Fruit fly (Drosophila melanogaster) ovary, adult (tissue): Measurements from ENCODE around the gene CG42233.

Experiments used
- CG17801 ChIP-seq: fragments of 200-800 bp; optimal IDR thresholded peaks from 2 replicates; lab custom pipeline; 2019; ENCODE audit warnings: missing biosample characterization, mild to moderate bottlenecking, missing genetic modification characterization, moderate library complexity; ENCODE audit not compliant: partially characterized antibody

The CG42233 gene

DNA sequence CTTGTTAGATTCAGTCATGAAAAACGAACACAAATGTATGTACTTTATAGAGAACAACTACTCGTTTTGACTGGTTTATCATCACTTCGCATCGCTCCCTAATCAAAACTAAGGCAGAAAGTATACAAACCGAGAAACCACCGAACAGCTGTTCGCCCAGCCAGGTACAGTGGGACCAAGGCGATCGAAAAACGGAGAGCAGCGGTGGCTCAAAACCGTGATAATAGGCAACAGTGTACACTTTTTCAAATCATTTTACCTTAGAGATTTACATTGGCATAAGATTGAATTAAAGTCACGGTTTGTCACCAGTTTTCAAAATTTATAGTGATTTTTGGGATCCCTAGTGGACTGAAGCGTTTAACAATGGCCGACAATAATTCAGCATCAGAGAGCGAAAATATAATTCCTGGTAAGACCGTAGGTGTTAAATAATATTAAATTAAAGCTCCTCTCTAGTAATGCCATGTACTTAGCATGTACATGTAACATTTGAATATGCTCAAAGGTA lies at the start of gene CG42233, which contains the start of gene CG1971:
Gene CG42233 (minus strand): TSS at position 51 of the 511 bp plus-strand sequence.
Gene CG1971 (plus strand): TSS at position 241 of the 511 bp plus-strand sequence.
- peak; percentile 19 for TF ChIP-seq CG17801 (GFP tag; lab: Kevin White, UChicago)

DNA sequence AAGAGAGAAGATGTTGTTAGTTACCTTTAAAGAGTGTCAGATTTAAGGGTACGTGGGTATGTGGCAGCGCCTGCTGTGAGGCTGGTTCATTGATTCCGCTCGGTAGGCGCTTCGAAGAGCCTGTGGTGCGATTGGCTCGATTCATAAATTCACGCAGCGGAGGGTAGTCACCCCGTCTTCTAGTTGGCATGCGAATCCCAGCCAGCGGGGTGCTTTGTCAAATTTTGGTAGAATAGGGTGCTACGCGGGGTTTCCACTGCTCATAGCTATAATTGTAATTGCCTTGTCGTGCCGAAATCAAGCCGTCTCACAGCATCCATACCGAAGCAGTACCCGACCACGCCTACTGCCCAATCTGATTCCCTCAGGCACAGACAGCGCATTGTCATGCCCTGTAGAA lies 47.1 kb upstream of the CG42233 start:
- no peak for TF ChIP-seq CG17801 (GFP tag; lab: Kevin White, UChicago)

DNA sequence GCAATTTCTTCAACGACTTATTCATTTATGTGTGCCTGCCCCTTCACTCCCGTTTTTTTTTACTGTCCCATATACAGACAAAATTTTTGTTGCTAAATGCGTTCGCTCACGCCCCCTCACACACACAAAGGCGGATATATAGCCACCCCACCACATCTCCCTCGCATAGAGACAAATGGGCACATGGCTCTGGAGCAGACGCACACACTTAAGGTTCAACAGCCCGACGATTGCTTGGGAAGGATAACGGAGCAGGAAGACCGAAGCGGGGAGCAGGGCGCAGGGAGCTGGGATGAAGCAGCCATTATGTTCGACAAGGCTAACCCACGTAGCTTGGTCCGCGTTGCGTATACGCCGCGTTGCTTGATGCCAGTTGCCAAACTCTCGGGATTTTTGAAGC lies 21.3 kb upstream of the CG42233 start:
- TF ChIP-seq CG17801 (GFP tag; lab: Kevin White, UChicago), result no peak

DNA sequence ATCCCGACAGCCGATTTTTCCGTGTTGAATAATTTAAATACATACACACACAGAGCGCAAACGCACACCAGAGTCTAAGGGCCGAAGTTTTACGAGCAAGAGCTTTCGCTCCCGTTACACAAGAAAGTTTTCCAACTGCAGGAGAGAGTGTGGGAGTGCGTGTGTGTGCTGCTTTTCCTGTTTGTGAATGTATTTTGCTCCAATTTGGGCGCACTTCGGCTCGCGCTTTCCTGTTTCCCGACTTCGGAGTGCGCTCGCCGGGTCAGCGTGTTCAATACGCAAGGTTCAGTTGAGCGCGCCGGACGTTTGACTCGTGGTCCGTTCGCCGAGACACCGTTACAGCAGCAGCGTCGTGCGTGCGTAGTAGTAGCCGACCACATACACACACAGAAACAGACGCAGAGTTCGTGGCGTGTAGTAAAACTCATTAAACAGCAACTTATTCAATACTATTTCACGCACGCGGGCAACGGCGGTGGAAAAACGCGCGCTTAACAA lies 20.5 kb upstream of the CG42233 start:
- TF ChIP-seq CG17801 (GFP tag; lab: Kevin White, UChicago), result no peak

DNA sequence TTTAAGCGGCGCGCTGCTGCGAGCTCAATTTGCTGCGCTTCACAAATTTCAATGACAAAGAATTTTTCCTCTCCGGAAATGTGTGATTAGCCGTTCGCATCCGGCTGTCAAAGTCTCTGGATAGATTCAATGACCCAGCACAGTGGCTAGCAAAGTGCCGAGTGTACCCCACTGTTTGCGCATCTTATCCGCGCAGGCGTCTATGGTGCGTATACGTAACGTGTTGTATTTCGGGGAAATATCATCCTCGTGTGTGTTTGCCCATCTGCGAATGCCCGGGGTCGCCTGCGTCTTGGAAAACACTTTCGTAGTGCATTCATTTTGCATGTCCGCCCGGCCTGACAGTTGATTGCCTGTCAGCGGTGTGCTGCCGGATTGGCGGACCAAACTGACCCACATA lies 19.1 kb upstream of the CG42233 start:
- TF ChIP-seq CG17801 (GFP tag; lab: Kevin White, UChicago), result no peak

DNA sequence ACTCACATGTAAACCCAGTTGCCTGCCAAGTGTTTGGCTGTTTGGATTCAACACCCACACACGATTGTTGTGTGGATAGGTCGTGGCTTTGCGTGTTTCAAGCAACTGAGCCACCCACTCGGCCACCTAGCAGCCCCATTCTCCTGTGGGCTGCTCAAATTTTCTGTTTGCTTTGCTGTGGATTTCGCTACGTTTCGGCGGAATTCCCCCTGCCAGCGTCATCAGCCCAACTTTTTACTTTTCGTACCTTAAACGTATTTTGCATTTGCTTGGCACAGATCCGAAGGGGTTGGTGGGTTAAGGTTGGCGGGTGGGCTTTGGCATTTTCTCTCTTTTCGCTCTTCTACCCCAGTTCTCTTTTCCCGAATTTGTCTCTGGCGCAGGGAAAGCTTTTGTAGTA lies 17.4 kb upstream of the CG42233 start:
- TF ChIP-seq CG17801 (GFP tag; lab: Kevin White, UChicago), result no peak

DNA sequence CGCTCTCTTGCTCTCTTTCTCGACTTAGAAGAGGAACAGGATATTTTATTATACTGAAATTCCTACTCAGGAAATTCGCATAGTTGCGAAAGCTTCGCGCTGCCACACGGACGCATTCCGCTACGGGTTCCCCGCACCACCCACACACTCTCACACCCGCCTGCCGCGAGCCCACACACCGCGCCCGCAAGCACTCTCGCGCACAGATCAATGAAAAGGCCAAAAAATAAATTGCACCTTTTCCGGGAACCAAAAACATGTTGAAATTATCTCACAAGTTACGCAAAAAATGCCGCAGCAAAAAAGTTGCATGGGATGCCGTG lies 7.9 kb upstream of the CG42233 start:
- TF ChIP-seq CG17801 (GFP tag; lab: Kevin White, UChicago), result no peak

DNA sequence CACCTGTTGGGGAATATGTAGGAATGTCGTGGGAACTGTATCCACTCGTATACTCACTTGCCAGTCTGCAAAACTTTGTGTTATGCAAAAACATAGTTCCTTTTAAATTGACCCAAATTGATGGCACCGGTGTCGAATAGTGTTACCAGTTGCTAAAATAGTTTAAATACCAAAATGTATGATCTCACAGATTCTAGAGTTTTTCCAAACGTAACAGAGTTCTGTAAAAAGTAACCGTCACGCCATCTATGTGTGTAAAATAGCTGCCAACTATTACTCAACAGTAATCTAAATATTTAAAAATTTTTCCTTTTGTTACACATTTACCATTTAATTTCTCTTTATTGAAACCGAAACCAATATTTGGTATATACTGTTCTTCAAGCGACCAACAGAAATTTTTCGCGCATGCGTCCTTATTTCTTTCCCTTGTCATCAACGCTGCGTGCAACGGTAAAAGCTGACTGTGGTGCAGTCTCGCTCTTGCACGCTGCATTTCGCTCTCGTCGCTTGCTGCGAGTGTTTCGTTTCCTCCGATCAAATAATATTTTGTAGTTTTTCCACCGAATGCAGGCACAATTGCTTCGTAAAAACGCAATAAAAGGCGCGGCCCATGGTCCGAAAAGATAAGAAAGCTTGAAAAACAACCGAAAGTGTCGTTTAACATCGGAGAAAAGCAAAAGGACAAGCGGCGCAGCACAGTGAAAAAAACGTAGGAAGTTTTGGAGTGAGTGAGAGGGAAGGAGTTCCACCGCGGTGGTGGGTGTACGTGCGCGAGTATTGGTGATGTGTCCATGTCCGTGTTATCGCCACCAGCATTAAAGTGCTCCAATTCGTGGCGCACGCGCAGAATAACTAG lies 7.3 kb upstream of the CG42233 start, which contains the start of the genes FeCH and RhoGAP100F:
Gene FeCH (minus strand): TSS at position 180 of the 859 bp plus-strand sequence.
Gene RhoGAP100F (plus strand): TSS at position 493 of the 859 bp plus-strand sequence.
- TF ChIP-seq CG17801 (GFP tag; lab: Kevin White, UChicago), result no peak

DNA sequence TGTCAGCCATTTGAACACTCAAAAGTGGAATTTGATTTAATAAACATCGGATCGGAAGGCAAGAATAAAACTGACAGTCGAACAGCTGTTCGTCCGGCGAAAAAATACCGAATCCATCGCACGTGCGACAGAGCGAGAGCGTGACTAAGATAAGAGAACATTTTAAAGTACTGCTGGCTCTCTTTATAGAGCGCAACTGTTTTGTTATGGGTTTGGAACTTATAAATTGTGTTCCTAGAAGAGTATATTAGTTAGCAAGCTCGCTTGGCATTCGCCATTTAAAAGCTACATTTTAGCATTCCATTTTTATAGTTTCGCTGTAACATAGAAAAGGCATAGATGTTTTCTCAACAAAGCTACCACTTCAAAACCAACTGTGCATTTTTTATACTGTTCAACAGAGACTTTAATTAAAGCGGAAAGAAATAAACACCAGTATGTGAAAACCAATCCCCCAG lies 5.0 kb upstream of the CG42233 start, which contains the start of gene Rift:
Gene Rift (minus strand): TSS at position 114 of the 458 bp plus-strand sequence.
- TF ChIP-seq CG17801 (GFP tag; lab: Kevin White, UChicago), result no peak

DNA sequence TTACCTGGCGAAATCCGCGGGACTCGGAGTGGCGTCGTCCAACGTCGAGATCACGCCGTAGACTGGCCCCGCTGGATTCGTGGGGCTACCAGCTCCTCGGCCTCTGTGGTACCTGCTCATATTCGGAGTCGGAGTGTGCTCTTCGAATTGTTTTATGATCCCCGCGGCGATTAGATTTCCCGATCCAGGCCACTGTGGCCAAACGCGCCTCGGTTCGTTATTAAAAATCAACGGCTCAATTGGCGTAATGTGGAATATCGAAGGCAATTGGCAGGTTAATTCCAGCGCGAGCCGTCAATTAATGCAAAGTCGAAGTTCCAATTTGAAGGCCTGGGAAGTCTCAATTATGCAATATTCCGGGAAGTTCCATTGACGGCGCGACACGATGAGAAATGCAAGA lies 4.5 kb upstream of the CG42233 start:
- no peak for TF ChIP-seq CG17801 (GFP tag; lab: Kevin White, UChicago)

DNA sequence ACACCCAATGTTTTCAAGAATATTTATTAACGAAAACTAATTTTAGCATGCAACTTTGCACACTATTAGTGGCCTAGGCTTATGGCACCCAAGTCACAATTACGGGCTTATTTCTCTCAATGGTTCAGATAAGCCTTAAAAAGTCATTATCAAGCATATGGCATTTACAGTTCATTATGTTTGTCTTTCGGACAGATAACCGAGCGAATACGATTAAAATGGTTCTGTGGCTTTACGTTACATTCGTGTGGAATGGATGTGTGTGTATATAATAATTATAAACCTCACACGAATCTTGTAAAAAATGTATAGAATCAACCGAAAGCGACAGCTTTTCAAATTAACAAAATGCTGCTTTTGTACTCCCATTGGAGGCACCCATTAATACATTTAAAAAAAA lies 3.5 kb upstream of the CG42233 start:
- no peak for TF ChIP-seq CG17801 (GFP tag; lab: Kevin White, UChicago)

DNA sequence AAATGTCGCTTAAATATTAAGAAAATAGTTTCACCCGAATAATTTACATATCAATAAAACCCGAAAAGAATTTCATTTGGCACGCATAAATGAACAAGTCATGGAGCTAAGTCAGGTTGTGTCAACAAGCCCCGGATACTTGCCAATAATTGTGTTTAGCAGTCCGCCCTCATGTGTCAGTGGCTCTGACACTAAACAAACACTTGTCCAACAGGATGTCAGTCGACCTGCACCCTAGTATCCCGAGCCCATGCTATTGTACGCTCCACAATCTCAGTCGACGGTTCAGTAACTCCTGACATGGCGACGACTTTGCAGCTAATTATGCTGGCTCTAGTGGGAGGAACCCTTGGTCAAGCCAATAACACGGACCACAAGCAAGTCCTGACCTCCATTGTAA lies 4.4 kb downstream of the CG42233 start, which contains the start of gene Ir100a:
Gene Ir100a (plus strand): TSS at position 301 of the 400 bp plus-strand sequence.
- no peak for TF ChIP-seq CG17801 (GFP tag; lab: Kevin White, UChicago)

DNA sequence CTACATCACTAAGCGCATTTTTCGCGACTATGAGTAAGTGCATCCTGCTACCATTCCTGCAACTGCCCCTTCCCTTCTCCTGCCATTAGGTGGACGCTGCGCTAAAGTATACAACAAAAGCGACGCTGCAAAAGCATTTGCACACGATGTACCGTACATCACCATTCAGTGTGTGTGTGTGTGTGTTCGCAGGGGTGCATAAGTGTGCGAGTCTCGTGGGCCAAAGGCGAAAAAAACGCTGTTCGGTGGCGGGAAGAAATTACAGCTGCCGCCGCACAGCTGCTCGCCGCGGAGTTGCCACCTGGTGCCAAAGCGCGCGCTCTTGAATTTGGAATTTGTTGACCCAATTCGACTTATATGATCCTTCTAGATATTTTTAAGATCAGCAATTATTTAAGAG lies 10.6 kb downstream of the CG42233 start:
- peak; percentile 52 for TF ChIP-seq CG17801 (GFP tag; lab: Kevin White, UChicago)

DNA sequence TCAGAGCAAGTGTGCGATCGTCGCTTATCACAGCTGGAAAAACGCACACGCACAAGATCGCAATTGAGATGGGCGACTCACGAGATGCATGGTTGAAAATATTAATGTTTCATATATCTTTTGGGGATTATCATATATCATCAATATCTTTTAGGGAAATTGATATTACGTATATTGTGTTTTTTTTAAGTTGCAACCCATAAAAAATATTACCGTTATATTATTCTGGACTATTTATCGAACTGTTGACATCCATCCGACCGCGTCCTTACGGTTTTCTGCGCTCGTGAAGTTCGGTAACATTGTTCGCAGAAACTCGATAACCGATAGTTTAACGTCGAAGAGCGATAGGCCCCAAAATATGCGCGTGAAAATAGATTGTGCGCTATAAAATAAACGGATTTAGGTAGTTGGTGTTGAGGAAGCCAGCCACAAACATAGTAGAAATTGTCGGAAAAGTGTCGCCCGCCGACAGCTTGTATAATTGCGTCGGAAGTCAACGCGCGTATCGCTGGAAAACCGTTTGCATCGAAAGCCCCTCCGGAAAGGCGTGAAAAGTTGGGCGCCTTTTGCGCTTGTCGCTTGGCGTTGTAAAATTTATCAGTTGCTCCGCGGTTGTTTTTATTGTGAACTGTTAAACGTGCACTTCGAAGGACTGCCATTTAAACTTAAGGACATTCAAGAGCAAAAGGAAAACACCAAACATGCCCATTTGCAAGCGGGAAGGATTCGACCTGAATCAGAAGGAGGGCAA lies 11.2 kb downstream of the CG42233 start, which contains the start of the genes Mccc1 and Acf:
Gene Mccc1 (minus strand): TSS at position 244 of the 754 bp plus-strand sequence.
Gene Acf (plus strand): TSS at position 318 of the 754 bp plus-strand sequence.
- peak; percentile 55 for TF ChIP-seq CG17801 (GFP tag; lab: Kevin White, UChicago)
